Worm (Caenorhabditis elegans): Measurements from ENCODE around the gene irld-3.

ce11 chrV:3156786-3157185, 18.4 kb upstream of the irld-3 start, which contains the start of gene exh-1:
- TF ChIP-seq snpc-4 (tag; optimal IDR thresholded peaks at IDR 0.05) (no peak), elt-3 (tag; optimal IDR thresholded peaks at IDR 0.05) (no peak), blmp-1 (tag; optimal IDR thresholded peaks at IDR 0.05) (no peak), lin-13 (tag; optimal IDR thresholded peaks at IDR 0.05) (no peak), elt-1 (tag; optimal IDR thresholded peaks at IDR 0.05; ENCODE audit: borderline replicate concordance, insufficient read depth) (no peak), unc-62 (GFP tag; optimal IDR thresholded peaks at IDR 0.05) (no peak), mep-1 (tag; optimal IDR thresholded peaks at IDR 0.05) (no peak), pha-4 (tag; optimal IDR thresholded peaks at IDR 0.05) (no peak), ceh-43 (GFP tag; optimal IDR thresholded peaks at IDR 0.05) (no peak), nhr-28 (tag; optimal IDR thresholded peaks at IDR 0.05) (no peak), nhr-12 (tag; optimal IDR thresholded peaks at IDR 0.05) (no peak)
